Worm (Caenorhabditis elegans): Measurements from ENCODE around the gene D1025.1.

Gene D1025.1

DNA sequence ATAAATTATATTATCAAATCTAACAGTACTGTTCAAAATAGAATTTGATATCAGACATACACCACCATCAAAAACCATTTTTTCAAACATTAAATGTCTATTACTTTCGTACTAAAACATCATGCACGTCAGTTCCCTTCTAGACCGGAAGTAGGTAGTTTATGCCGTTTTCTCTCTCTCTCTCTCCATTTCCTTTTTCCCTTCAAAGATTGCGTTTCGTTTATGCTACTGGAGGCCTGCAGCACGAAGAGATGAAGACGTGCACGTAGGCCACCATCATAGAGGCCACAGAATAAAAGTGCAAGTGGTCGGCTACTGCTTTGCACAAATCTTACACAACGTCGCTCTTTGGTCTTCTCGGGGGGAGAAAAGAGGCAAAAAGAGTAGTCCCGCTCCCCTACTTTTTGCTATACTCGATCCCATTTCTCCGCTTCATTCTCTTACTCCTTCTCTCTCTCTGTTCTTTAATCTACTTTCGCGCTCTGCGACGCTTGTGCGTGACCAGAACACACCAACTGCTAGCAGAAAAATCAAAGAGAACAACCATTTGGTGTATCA, 40.9 kb downstream of the D1025.1 start (continued):
- TF ChIP-seq skn-1 (tag; optimal IDR thresholded peaks at IDR 0.05) (no peak), nhr-42 (GFP tag; IDR thresholded peaks at IDR 0.05) (no peak), ceh-28 (tag; optimal IDR thresholded peaks at IDR 0.05) (no peak), egl-43 (GFP tag; IDR thresholded peaks at IDR 0.05) (peak; percentile 66), ztf-7 (tag; optimal IDR thresholded peaks at IDR 0.05) (no peak), cey-2 (tag; optimal IDR thresholded peaks at IDR 0.05; ENCODE audit: borderline replicate concordance, insufficient read depth) (no peak), vab-7 (GFP tag; IDR thresholded peaks at IDR 0.05) (no peak), mdt-29 (GFP tag; IDR thresholded peaks at IDR 0.05) (no peak; the same call in 1 of the 2 replicates), hif-1 (tag; optimal IDR thresholded peaks at IDR 0.05) (peak; percentile 49 to 98), daf-19 (GFP tag; conservative IDR thresholded peaks at IDR 0.05) (no peak), nhr-48 (tag; optimal IDR thresholded peaks at IDR 0.05) (peak; percentile 57), zfp-2 (tag; optimal IDR thresholded peaks at IDR 0.05) (no peak), ZK337.2 (GFP tag; IDR thresholded peaks at IDR 0.05) (no peak), spr-3 (GFP tag; optimal IDR thresholded peaks at IDR 0.05) (no peak), lin-1 (GFP tag; IDR thresholded peaks at IDR 0.05) (peak; percentile 9; the same call in 1 of the 2 replicates), R02D3.7 (tag; optimal IDR thresholded peaks at IDR 0.05) (no peak), ceh-82 (tag; optimal IDR thresholded peaks at IDR 0.05) (no peak), D1046.2 (GFP tag; IDR thresholded peaks at IDR 0.05) (no peak), pha-4 (GFP tag; IDR thresholded peaks at IDR 0.05) (no peak), pha-4 (tag; optimal IDR thresholded peaks at IDR 0.05) (peak; percentile 37), spr-1 (tag; optimal IDR thresholded peaks at IDR 0.05) (no peak), set-16 (GFP tag; IDR thresholded peaks at IDR 0.05) (peak; percentile 46), nhr-25 (tag; optimal IDR thresholded peaks at IDR 0.05; ENCODE audit: borderline replicate concordance, insufficient read depth) (peak; percentile 72), lsy-2 (tag; optimal IDR thresholded peaks at IDR 0.05) (peak; percentile 58 to 70), zfp-3 (GFP tag; conservative IDR thresholded peaks at IDR 0.05) (no peak), F44E2.7 (GFP tag; IDR thresholded peaks at IDR 0.05) (no peak), ztf-11 (tag; optimal IDR thresholded peaks at IDR 0.05) (no peak), snpc-1.2 (GFP tag; IDR thresholded peaks at IDR 0.05) (no peak), saeg-2 (GFP tag; IDR thresholded peaks at IDR 0.05) (peak; percentile 86), ama-1 (optimal IDR thresholded peaks at IDR 0.05) (peak; percentile 40), lir-3 (tag; optimal IDR thresholded peaks at IDR 0.05) (no peak), madf-5 (GFP tag; IDR thresholded peaks at IDR 0.05) (no peak), Y105C5A.15 (GFP tag; IDR thresholded peaks at IDR 0.05) (no peak), T26A8.4 (GFP tag; IDR thresholded peaks at IDR 0.05) (no peak), fos-1 (tag; optimal IDR thresholded peaks at IDR 0.05) (no peak), nhr-11 (tag; optimal IDR thresholded peaks at IDR 0.05) (peak; percentile 74), lin-13 (GFP tag; optimal IDR thresholded peaks at IDR 0.05) (peak; percentile 3), daf-8 (GFP tag; IDR thresholded peaks at IDR 0.05) (no peak), lim-7 (GFP tag; IDR thresholded peaks at IDR 0.05) (no peak), lin-39 (tag; optimal IDR thresholded peaks at IDR 0.05) (no peak), ceh-44 (GFP tag; IDR thresholded peaks at IDR 0.05) (no peak), dmd-6 (GFP tag; IDR thresholded peaks at IDR 0.05) (peak; percentile 77; the same call in 1 of the 2 replicates), ctbp-1 (GFP tag; IDR thresholded peaks at IDR 0.05) (peak; percentile 86), snpc-4 (tag; optimal IDR thresholded peaks at IDR 0.05) (no peak), arid-1 (GFP tag; conservative IDR thresholded peaks at IDR 0.05) (no peak), zip-2 (tag; optimal IDR thresholded peaks at IDR 0.05) (no peak), aly-2 (tag; optimal IDR thresholded peaks at IDR 0.05) (no peak), hlh-11 (tag; optimal IDR thresholded peaks at IDR 0.05) (peak; percentile 81), Y48G9A.11 (GFP tag; IDR thresholded peaks at IDR 0.05) (no peak), mxl-3 (GFP tag; optimal IDR thresholded peaks at IDR 0.05) (no peak), ceh-32 (tag; optimal IDR thresholded peaks at IDR 0.05; ENCODE audit: poor library complexity) (peak; percentile 24), F10B5.3 (tag; optimal IDR thresholded peaks at IDR 0.05) (no peak)

Data from whole organism, L4 larva.